Fruit fly (Drosophila melanogaster) whole organism, embryonic: ENCODE data around the gene Sf3a2.
A peak's percentile ranks its signal among the peaks of the same experiment; 100 is the strongest.

Source experiments
- ATbp ChIP-seq: fragments of 200-800 bp; sonication (Bioruptor generic); optimal IDR thresholded peaks from 2 replicates; lab custom pipeline; 2017; ENCODE audit warnings: missing biosample characterization, mild to moderate bottlenecking, missing genetic modification characterization, missing genetic modification reagents
- Abd-B ChIP-seq: fragments of 200-800 bp; sonication (Bioruptor generic); optimal IDR thresholded peaks from 2 replicates; lab custom pipeline; 2018; ENCODE audit warnings: missing biosample characterization, mild to moderate bottlenecking, missing genetic modification characterization, moderate library complexity
- Ada2b ChIP-seq: fragments of 200-800 bp; sonication (Bioruptor generic); IDR thresholded peaks from 2 replicates; pipeline ENCODE4 v1.3.6; 2022; ENCODE audit warnings: missing biosample characterization, missing genetic modification characterization
- Antp ChIP-seq: fragments of 200-800 bp; sonication (Bioruptor generic); optimal IDR thresholded peaks from 3 replicates; lab custom pipeline; 2016; ENCODE audit warnings: missing biosample characterization, missing genetic modification characterization
- Asciz ChIP-seq: fragments of 200-800 bp; sonication (Bioruptor generic); optimal IDR thresholded peaks from 2 replicates; lab custom pipeline; 2017; ENCODE audit warnings: missing biosample characterization, mild to moderate bottlenecking, missing genetic modification characterization, missing genetic modification reagents
- CG1024 ChIP-seq: fragments of 200-800 bp; sonication (Bioruptor generic); IDR thresholded peaks from 2 replicates; pipeline ENCODE4 v1.3.6; 2022; ENCODE audit warnings: missing biosample characterization, missing genetic modification characterization
- CG15073 ChIP-seq: fragments of 200-800 bp; sonication (Bioruptor generic); optimal IDR thresholded peaks from 2 replicates; lab custom pipeline; 2016; ENCODE audit warnings: missing biosample characterization, missing genetic modification characterization
- CG16813 ChIP-seq: fragments of 200-800 bp; sonication (Bioruptor generic); IDR thresholded peaks from 3 replicates; pipeline ENCODE4 v1.3.6; 2022; ENCODE audit warnings: missing biosample characterization, missing genetic modification characterization; ENCODE audit not compliant: partially characterized antibody
- CG17186 ChIP-seq: fragments of 200-800 bp; sonication (Bioruptor generic); optimal IDR thresholded peaks from 3 replicates; lab custom pipeline; 2017; ENCODE audit warnings: missing biosample characterization, missing genetic modification reagents, missing genetic modification characterization
- CG17361 ChIP-seq: fragments of 200-800 bp; sonication (Bioruptor generic); IDR thresholded peaks from 3 replicates; pipeline ENCODE4 v1.3.6; 2022; ENCODE audit warnings: missing biosample characterization, missing genetic modification characterization
- CG17568 ChIP-seq: fragments of 200-800 bp; sonication (Bioruptor generic); optimal IDR thresholded peaks from 2 replicates; lab custom pipeline; 2018; ENCODE audit warnings: missing biosample characterization, mild to moderate bottlenecking, missing genetic modification characterization, moderate library complexity
- CG2889 ChIP-seq: fragments of 200-800 bp; sonication (Bioruptor generic); IDR thresholded peaks from 3 replicates; pipeline ENCODE4 v1.3.6; 2022; ENCODE audit warnings: missing biosample characterization, missing genetic modification characterization
- CG34376 ChIP-seq: fragments of 200-800 bp; sonication (Bioruptor generic); optimal IDR thresholded peaks from 2 replicates; lab custom pipeline; 2018; ENCODE audit warnings: missing biosample characterization, mild to moderate bottlenecking, missing genetic modification characterization
- CG4820 ChIP-seq: fragments of 200-800 bp; sonication (Bioruptor generic); optimal IDR thresholded peaks from 3 replicates; lab custom pipeline; 2016; ENCODE audit warnings: missing biosample characterization, missing genetic modification characterization
- CG4854 ChIP-seq: fragments of 200-800 bp; sonication (Bioruptor generic); optimal IDR thresholded peaks from 2 replicates; lab custom pipeline; 2016; ENCODE audit warnings: missing biosample characterization, missing genetic modification characterization, inconsistent platforms
- CG6654 ChIP-seq: fragments of 200-800 bp; sonication (Bioruptor generic); optimal IDR thresholded peaks from 2 replicates; lab custom pipeline; 2017; ENCODE audit warnings: missing biosample characterization, mild to moderate bottlenecking, missing genetic modification characterization
- CG7963 ChIP-seq: fragments of 200-800 bp; sonication (Bioruptor generic); IDR thresholded peaks from 3 replicates; pipeline ENCODE4 v1.3.6; 2022; ENCODE audit warnings: missing biosample characterization, missing genetic modification characterization; ENCODE audit not compliant: partially characterized antibody
- CG7987 ChIP-seq: fragments of 200-800 bp; sonication (Bioruptor generic); optimal IDR thresholded peaks from 2 replicates; lab custom pipeline; 2018; ENCODE audit warnings: missing biosample characterization, mild to moderate bottlenecking, missing genetic modification characterization, moderate library complexity
- CG8290 ChIP-seq, 3 experiments: fragments of 200-800 bp; sonication (Bioruptor generic); optimal IDR thresholded peaks; 2 replicates each; lab custom pipeline; 2016 to 2019; ENCODE audit warnings: missing biosample characterization in 3 of 3, missing genetic modification characterization in 3 of 3, mild to moderate bottlenecking in 2 of 3, moderate library complexity in 1 of 3
- CG9932 ChIP-seq: fragments of 200-800 bp; sonication (Bioruptor generic); IDR thresholded peaks from 2 replicates; pipeline ENCODE4 v1.3.6; 2022; ENCODE audit warnings: missing biosample characterization, missing genetic modification characterization
- Camta ChIP-seq: fragments of 200-800 bp; sonication (Bioruptor generic); optimal IDR thresholded peaks from 2 replicates; lab custom pipeline; 2016; ENCODE audit warnings: missing biosample characterization, missing genetic modification characterization
- CrebB ChIP-seq: fragments of 200-800 bp; sonication (Bioruptor generic); optimal IDR thresholded peaks from 3 replicates; lab custom pipeline; 2018; ENCODE audit warnings: missing biosample characterization, mild to moderate bottlenecking, missing genetic modification characterization
- Drgx ChIP-seq: fragments of 200-800 bp; sonication (Bioruptor generic); IDR thresholded peaks from 2 replicates; pipeline ENCODE4 v1.3.6; 2022; ENCODE audit warnings: missing biosample characterization, missing genetic modification characterization
- Gsc ChIP-seq: fragments of 200-800 bp; sonication (Bioruptor generic); IDR thresholded peaks from 2 replicates; pipeline ENCODE4 v1.3.6; 2022; ENCODE audit warnings: missing biosample characterization, missing genetic modification characterization
- Gug ChIP-seq: fragments of 200-800 bp; sonication (Bioruptor generic); IDR thresholded peaks from 4 replicates; pipeline ENCODE4 v1.3.6; 2022; ENCODE audit warnings: missing biosample characterization, missing genetic modification characterization
- HLH4C ChIP-seq: fragments of 200-800 bp; sonication (Bioruptor generic); IDR thresholded peaks from 3 replicates; pipeline ENCODE4 v1.3.6; 2022; ENCODE audit warnings: missing biosample characterization, missing genetic modification characterization; ENCODE audit not compliant: partially characterized antibody
- HLHmδ ChIP-seq: fragments of 200-800 bp; sonication (Bioruptor generic); optimal IDR thresholded peaks from 2 replicates; lab custom pipeline; 2018; ENCODE audit warnings: missing biosample characterization, mild to moderate bottlenecking, missing genetic modification characterization, moderate library complexity
- Hr51 ChIP-seq, 2 experiments: fragments of 200-800 bp; sonication (Bioruptor generic); optimal IDR thresholded peaks; 2 replicates in 1 of 2; 3 replicates in 1 of 2; lab custom pipeline; 2016 to 2018; ENCODE audit warnings: missing biosample characterization in 2 of 2, missing genetic modification characterization in 2 of 2, mild to moderate bottlenecking in 1 of 2, moderate library complexity in 1 of 2
- Kr ChIP-seq: fragments of 200-800 bp; sonication (Bioruptor generic); optimal IDR thresholded peaks from 2 replicates; lab custom pipeline; 2017; ENCODE audit warnings: missing biosample characterization, mild to moderate bottlenecking, missing genetic modification characterization
- Med ChIP-seq: fragments of 200-800 bp; sonication (Bioruptor generic); peaks from one replicate; lab custom pipeline; 2016; ENCODE audit warnings: missing biosample characterization, missing genetic modification characterization, mild to moderate bottlenecking, inconsistent platforms, moderate library complexity
- NC2β ChIP-seq: fragments of 200-800 bp; sonication (Bioruptor generic); optimal IDR thresholded peaks from 2 replicates; lab custom pipeline; 2016; ENCODE audit warnings: missing biosample characterization, missing genetic modification characterization
- Nf-YA ChIP-seq: fragments of 200-800 bp; sonication (Bioruptor generic); IDR thresholded peaks from 2 replicates; pipeline ENCODE4 v1.3.6; 2022; ENCODE audit warnings: missing biosample characterization, missing genetic modification characterization
- ara ChIP-seq: fragments of 200-800 bp; sonication (Bioruptor generic); IDR thresholded peaks from 2 replicates; pipeline ENCODE4 v1.3.6; 2022; ENCODE audit warnings: missing biosample characterization, missing genetic modification characterization
- bigmax ChIP-seq: fragments of 200-800 bp; sonication (Bioruptor generic); optimal IDR thresholded peaks from 2 replicates; lab custom pipeline; 2018; ENCODE audit warnings: missing biosample characterization, mild to moderate bottlenecking, missing genetic modification characterization
- chinmo ChIP-seq: fragments of 200-800 bp; sonication (Bioruptor generic); IDR thresholded peaks from 4 replicates; pipeline ENCODE4 v1.3.6; 2022; ENCODE audit warnings: missing biosample characterization, missing genetic modification characterization; ENCODE audit not compliant: partially characterized antibody
- danr ChIP-seq: fragments of 200-800 bp; sonication (Bioruptor generic); IDR thresholded peaks from 2 replicates; pipeline ENCODE4 v1.3.6; 2022; ENCODE audit warnings: missing biosample characterization, missing genetic modification characterization
- gce ChIP-seq: fragments of 200-800 bp; sonication (Bioruptor generic); IDR thresholded peaks from 3 replicates; pipeline ENCODE4 v1.3.6; 2022; ENCODE audit warnings: missing biosample characterization, missing genetic modification characterization
- gcm ChIP-seq: fragments of 200-800 bp; sonication (Bioruptor generic); optimal IDR thresholded peaks from 2 replicates; lab custom pipeline; 2019; ENCODE audit warnings: missing biosample characterization, mild to moderate bottlenecking, missing genetic modification characterization, moderate library complexity
- gfzf ChIP-seq: fragments of 200-800 bp; sonication (Bioruptor generic); optimal IDR thresholded peaks from 2 replicates; lab custom pipeline; 2016; ENCODE audit warnings: missing biosample characterization, mild to moderate bottlenecking, missing genetic modification characterization, moderate library complexity
- gsb ChIP-seq: fragments of 200-800 bp; sonication (Bioruptor generic); IDR thresholded peaks from 2 replicates; pipeline ENCODE4 v1.3.6; 2022; ENCODE audit warnings: missing biosample characterization, missing genetic modification characterization
- hbn ChIP-seq: fragments of 200-800 bp; sonication (Bioruptor generic); IDR thresholded peaks from 2 replicates; pipeline ENCODE4 v1.3.6; 2022; ENCODE audit warnings: missing biosample characterization, missing genetic modification characterization; ENCODE audit not compliant: partially characterized antibody
- nau ChIP-seq: fragments of 200-800 bp; sonication (Bioruptor generic); optimal IDR thresholded peaks from 3 replicates; lab custom pipeline; 2017; ENCODE audit warnings: missing biosample characterization, mild to moderate bottlenecking, missing genetic modification characterization, missing genetic modification reagents
- odd ChIP-seq: fragments of 200-800 bp; sonication (Bioruptor generic); optimal IDR thresholded peaks from 2 replicates; lab custom pipeline; 2017; ENCODE audit warnings: missing biosample characterization, mild to moderate bottlenecking, missing genetic modification characterization
- sd ChIP-seq: fragments of 200-800 bp; sonication (Bioruptor generic); optimal IDR thresholded peaks from 3 replicates; lab custom pipeline; 2018; ENCODE audit warnings: missing biosample characterization, mild to moderate bottlenecking, missing genetic modification characterization, moderate library complexity
- unc-4 ChIP-seq: fragments of 200-800 bp; sonication (Bioruptor generic); IDR thresholded peaks from 2 replicates; pipeline ENCODE4 v1.3.6; 2022; ENCODE audit warnings: missing biosample characterization, missing genetic modification characterization; ENCODE audit not compliant: partially characterized antibody
- zfh1 ChIP-seq: fragments of 200-800 bp; sonication (Bioruptor generic); IDR thresholded peaks from 3 replicates; pipeline ENCODE4 v1.3.6; 2022; ENCODE audit warnings: missing biosample characterization, missing genetic modification characterization

Sf3a2 gene

dm6 chr3L:12843056-12843799 is 29.4 kb upstream of the Sf3a2 start, which contains the start of gene nebu (continued):
- TF ChIP-seq Gsc (GFP tag; lab: Robert Waterston, UW) (no peak), unc-4 (GFP tag; lab: Robert Waterston, UW) (no peak), CG17568 (GFP tag; lab: Kevin White, UChicago) (peak; percentile 92), HLHmδ (GFP tag; lab: Kevin White, UChicago) (no peak), hbn (GFP tag; lab: Robert Waterston, UW) (no peak), bigmax (GFP tag; lab: Kevin White, UChicago) (peak; percentile 22), Gug (peak; percentile 95), Camta (GFP tag; lab: Kevin White, UChicago) (peak; percentile 90), danr (GFP tag; lab: Robert Waterston, UW) (peak; percentile 95), Hr51 (GFP tag; optimal IDR thresholded peaks at IDR 0.05; lab: Kevin White, UChicago) (peak; percentile 95 to 96), Antp (GFP tag; lab: Kevin White, UChicago) (peak; percentile 97), nau (peak; percentile 93), CG17361 (GFP tag; lab: Robert Waterston, UW) (peak; percentile 94), CG4820 (peak; percentile 91), Nf-YA (GFP tag; lab: Robert Waterston, UW) (peak; percentile 93), CG34376 (GFP tag; lab: Kevin White, UChicago) (peak; percentile 97), CG15073 (GFP tag; lab: Kevin White, UChicago) (peak; percentile 62), gce (peak; percentile 92; the same call in 2 of the 3 replicates), CG2889 (GFP tag; lab: Robert Waterston, UW) (peak; percentile 94), CG4854 (GFP tag; lab: Kevin White, UChicago) (peak; percentile 94), HLH4C (no peak), gfzf (GFP tag; lab: Kevin White, UChicago) (peak; percentile 17)
- TF ChIP-seq, all 482 proteins: peak for 399

DNA sequence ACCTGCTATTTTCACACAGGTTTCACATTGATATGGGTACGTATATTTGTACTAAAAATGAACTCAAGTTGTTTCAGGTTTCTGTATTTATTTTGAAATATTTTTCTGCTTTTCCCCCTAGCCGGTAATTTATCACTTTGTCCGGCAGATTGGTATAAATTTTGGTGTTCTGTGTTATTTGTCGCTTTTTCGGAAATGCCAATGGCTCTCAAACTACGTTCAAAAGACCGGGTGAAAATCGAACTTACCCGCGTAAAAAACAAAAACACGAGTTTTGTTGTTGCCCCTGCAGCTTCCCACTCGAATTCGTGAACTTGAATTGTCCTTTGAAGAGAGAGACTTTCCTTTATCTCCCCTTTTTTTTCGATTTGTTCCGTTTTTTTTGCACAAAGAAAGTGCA is 28.7 kb upstream of the Sf3a2 start:
- TF ChIP-seq Drgx (no peak), odd (no peak), CG6654 (peak; percentile 94), gcm (GFP tag; lab: Kevin White, UChicago) (no peak)

DNA sequence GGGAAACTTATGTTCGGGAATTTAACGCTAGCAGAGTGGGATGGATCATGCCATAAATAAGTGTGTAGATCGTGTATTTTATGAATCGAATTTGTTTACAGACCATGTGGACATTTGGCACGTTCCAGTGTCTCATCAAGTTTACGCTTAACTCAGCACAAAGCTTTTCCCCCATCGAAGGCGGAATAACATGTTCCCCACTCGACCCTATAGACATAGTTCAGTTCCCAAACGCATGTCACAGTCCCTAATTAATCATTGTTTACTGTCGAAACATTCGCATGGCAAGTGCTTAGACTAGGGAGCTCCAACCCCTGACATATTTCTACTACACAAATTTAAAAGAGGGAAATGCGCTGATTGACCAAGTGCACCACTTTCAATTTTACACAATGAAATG is 27.6 kb upstream of the Sf3a2 start:
- TF ChIP-seq CG8290 (GFP tag; optimal IDR thresholded peaks at IDR 0.05; lab: Kevin White, UChicago) (no peak), CG8290 (tag; optimal IDR thresholded peaks at IDR 0.05; lab: Kevin White, UChicago) (peak in 1 of 2 experiments; percentile 33), CG7987 (GFP tag; lab: Kevin White, UChicago) (peak; percentile 53), chinmo (GFP tag; lab: Robert Waterston, UW) (0 out of 4 replicates have a peak, but pooled peaks have one; percentile 9), CG7963 (GFP tag; lab: Robert Waterston, UW) (no peak), ATbp (peak; percentile 3), Ada2b (GFP tag; lab: Robert Waterston, UW) (no peak), NC2β (no peak), CG34376 (GFP tag; lab: Kevin White, UChicago) (no peak), Med (GFP tag; lab: Kevin White, UChicago) (peak; percentile 65), CG9932 (GFP tag; lab: Robert Waterston, UW) (no peak), CrebB (tag; lab: Kevin White, UChicago) (peak; percentile 8), ara (GFP tag; lab: Robert Waterston, UW) (peak; percentile 48; the same call in 1 of the 2 replicates), Kr (GFP tag; lab: Kevin White, UChicago) (no peak), CG16813 (GFP tag; lab: Robert Waterston, UW) (no peak), CG6654 (no peak), CG17186 (no peak), CG1024 (GFP tag; lab: Robert Waterston, UW) (no peak), Abd-B (no peak), Asciz (peak; percentile 34), sd (tag; lab: Kevin White, UChicago) (no peak), zfh1 (GFP tag; lab: Robert Waterston, UW) (no peak), gsb (GFP tag; lab: Robert Waterston, UW) (no peak)
